Fruit fly (Drosophila melanogaster) whole organism, embryonic: ENCODE data around the gene Pop5.
A peak's percentile ranks its signal among the peaks of the same experiment; 100 is the strongest.

Source experiments
- Atf6 ChIP-seq: fragments of 200-800 bp; sonication (Bioruptor generic); IDR thresholded peaks from 2 replicates; pipeline ENCODE4 v1.3.6; 2022; ENCODE audit warnings: missing biosample characterization, missing genetic modification characterization
- Blimp-1 ChIP-seq: fragments of 200-800 bp; sonication (Bioruptor generic); optimal IDR thresholded peaks from 3 replicates; lab custom pipeline; 2018; ENCODE audit warnings: missing biosample characterization, missing genetic modification characterization, mild to moderate bottlenecking, moderate library complexity, missing genetic modification reagents
- CG10147 ChIP-seq: fragments of 200-800 bp; sonication (Bioruptor generic); optimal IDR thresholded peaks from 2 replicates; lab custom pipeline; 2019; ENCODE audit warnings: missing biosample characterization, mild to moderate bottlenecking, missing genetic modification characterization, moderate library complexity
- CG11085 ChIP-seq: fragments of 200-800 bp; sonication (Bioruptor generic); IDR thresholded peaks from 2 replicates; pipeline ENCODE4 v1.3.6; 2022; ENCODE audit warnings: missing biosample characterization, missing genetic modification characterization
- CG12236 ChIP-seq: fragments of 200-800 bp; sonication (Bioruptor generic); optimal IDR thresholded peaks from 2 replicates; lab custom pipeline; 2016; ENCODE audit warnings: missing biosample characterization, missing genetic modification characterization
- CG1233 ChIP-seq: fragments of 200-800 bp; sonication (Bioruptor generic); optimal IDR thresholded peaks from 4 replicates; lab custom pipeline; 2018; ENCODE audit warnings: missing biosample characterization, mild to moderate bottlenecking, missing genetic modification characterization
- CG12391 ChIP-seq: fragments of 200-800 bp; sonication (Bioruptor generic); optimal IDR thresholded peaks from 3 replicates; lab custom pipeline; 2018; ENCODE audit warnings: missing biosample characterization, mild to moderate bottlenecking, missing genetic modification characterization, moderate library complexity
- CG13624 ChIP-seq: fragments of 200-800 bp; sonication (Bioruptor generic); optimal IDR thresholded peaks from 2 replicates; lab custom pipeline; 2016; ENCODE audit warnings: missing biosample characterization, missing genetic modification characterization
- CG14014 ChIP-seq: fragments of 200-800 bp; sonication (Bioruptor generic); IDR thresholded peaks from 2 replicates; pipeline ENCODE4 v1.3.6; 2022; ENCODE audit warnings: missing biosample characterization, missing genetic modification characterization
- CG15696 ChIP-seq: fragments of 200-800 bp; sonication (Bioruptor generic); optimal IDR thresholded peaks from 2 replicates; lab custom pipeline; 2019; ENCODE audit warnings: missing biosample characterization, mild to moderate bottlenecking, missing genetic modification characterization, moderate library complexity
- CG1602 ChIP-seq: fragments of 200-800 bp; sonication (Bioruptor generic); optimal IDR thresholded peaks from 3 replicates; lab custom pipeline; 2016; ENCODE audit warnings: missing biosample characterization, missing genetic modification characterization
- CG1603 ChIP-seq: fragments of 200-800 bp; sonication (Bioruptor generic); optimal IDR thresholded peaks from 2 replicates; lab custom pipeline; 2019; ENCODE audit warnings: missing biosample characterization, mild to moderate bottlenecking, missing genetic modification characterization, moderate library complexity
- CG1647 ChIP-seq: fragments of 200-800 bp; sonication (Bioruptor generic); optimal IDR thresholded peaks from 3 replicates; lab custom pipeline; 2016; ENCODE audit warnings: missing biosample characterization, missing genetic modification characterization
- CG17359 ChIP-seq: fragments of 200-800 bp; sonication (Bioruptor generic); optimal IDR thresholded peaks from 3 replicates; lab custom pipeline; 2018; ENCODE audit warnings: missing biosample characterization, mild to moderate bottlenecking, missing genetic modification characterization, moderate library complexity
- CG18262 ChIP-seq: fragments of 200-800 bp; optimal IDR thresholded peaks from 3 replicates; lab custom pipeline; 2019; ENCODE audit warnings: missing biosample characterization, mild to moderate bottlenecking, missing genetic modification characterization, moderate library complexity
- CG1832 ChIP-seq: fragments of 200-800 bp; sonication (Bioruptor generic); optimal IDR thresholded peaks from 2 replicates; lab custom pipeline; 2017; ENCODE audit warnings: missing biosample characterization, mild to moderate bottlenecking, missing genetic modification characterization, inconsistent platforms
- CG4820 ChIP-seq: fragments of 200-800 bp; sonication (Bioruptor generic); optimal IDR thresholded peaks from 3 replicates; lab custom pipeline; 2016; ENCODE audit warnings: missing biosample characterization, missing genetic modification characterization
- CG5180 ChIP-seq: fragments of 200-800 bp; sonication (Bioruptor generic); optimal IDR thresholded peaks from 3 replicates; lab custom pipeline; 2017; ENCODE audit warnings: missing biosample characterization, missing genetic modification characterization, mild to moderate bottlenecking, moderate library complexity, missing genetic modification reagents
- CG6813 ChIP-seq: fragments of 200-800 bp; sonication (Bioruptor generic); optimal IDR thresholded peaks from 2 replicates; lab custom pipeline; 2017; ENCODE audit warnings: missing biosample characterization, missing genetic modification characterization, mild to moderate bottlenecking, moderate library complexity, missing genetic modification reagents
- CG8281 ChIP-seq: fragments of 200-800 bp; sonication (Bioruptor generic); optimal IDR thresholded peaks from 2 replicates; lab custom pipeline; 2018; ENCODE audit warnings: missing biosample characterization, mild to moderate bottlenecking, missing genetic modification characterization, moderate library complexity
- CG8924 ChIP-seq: fragments of 200-800 bp; optimal IDR thresholded peaks from 3 replicates; lab custom pipeline; 2019; ENCODE audit warnings: missing biosample characterization, mild to moderate bottlenecking, missing genetic modification characterization, moderate library complexity
- Fer3 ChIP-seq: fragments of 200-800 bp; sonication (Bioruptor generic); optimal IDR thresholded peaks from 2 replicates; lab custom pipeline; 2018; ENCODE audit warnings: missing biosample characterization, mild to moderate bottlenecking, missing genetic modification characterization, moderate library complexity
- HLH54F ChIP-seq: fragments of 200-800 bp; sonication (Bioruptor generic); optimal IDR thresholded peaks from 3 replicates; lab custom pipeline; 2016; ENCODE audit warnings: missing biosample characterization, missing genetic modification characterization
- Hr3 ChIP-seq: fragments of 200-800 bp; sonication (Bioruptor generic); optimal IDR thresholded peaks from 3 replicates; lab custom pipeline; 2016; ENCODE audit warnings: missing biosample characterization, missing genetic modification characterization
- Hsf ChIP-seq: fragments of 200-800 bp; sonication (Bioruptor generic); optimal IDR thresholded peaks from 3 replicates; lab custom pipeline; 2016; ENCODE audit warnings: missing biosample characterization, missing genetic modification characterization
- MBD-R2 ChIP-seq: fragments of 200-800 bp; sonication (Bioruptor generic); IDR thresholded peaks from 2 replicates; pipeline ENCODE4 v1.3.6; 2022; ENCODE audit warnings: missing biosample characterization, missing genetic modification characterization
- MTF-1 ChIP-seq: fragments of 200-800 bp; sonication (Bioruptor generic); optimal IDR thresholded peaks from 2 replicates; lab custom pipeline; 2018; ENCODE audit warnings: missing biosample characterization, mild to moderate bottlenecking, missing genetic modification characterization, borderline replicate concordance
- Max ChIP-seq: fragments of 200-800 bp; sonication (Bioruptor generic); optimal IDR thresholded peaks from 2 replicates; lab custom pipeline; 2016; ENCODE audit warnings: missing biosample characterization, mild to moderate bottlenecking, missing genetic modification characterization
- Mrtf ChIP-seq: fragments of 200-800 bp; sonication (Bioruptor generic); IDR thresholded peaks from 3 replicates; pipeline ENCODE4 v1.3.6; 2022; ENCODE audit warnings: missing biosample characterization, missing genetic modification characterization
- NfI ChIP-seq: fragments of 200-800 bp; sonication (Bioruptor generic); optimal IDR thresholded peaks from 3 replicates; lab custom pipeline; 2018; ENCODE audit warnings: missing biosample characterization, mild to moderate bottlenecking, missing genetic modification characterization, moderate library complexity
- Rfx ChIP-seq: fragments of 200-800 bp; sonication (Bioruptor generic); IDR thresholded peaks from 2 replicates; pipeline ENCODE4 v1.3.6; 2022; ENCODE audit warnings: missing biosample characterization, missing genetic modification characterization
- Sin3A ChIP-seq: fragments of >200 bp; optimal IDR thresholded peaks from 2 replicates; lab custom pipeline; 2018
- Trl ChIP-seq, 3 experiments: fragments of >200 bp in 2 of 3; fragments of 200-800 bp in 1 of 3; sonication (Bioruptor generic) in 1 of 3; optimal IDR thresholded peaks; 2 replicates in 1 of 3; 3 replicates in 2 of 3; lab custom pipeline; 2016 to 2017; ENCODE audit warnings: missing biosample characterization in 1 of 3, missing genetic modification characterization in 1 of 3
- Xrp1 ChIP-seq: fragments of 200-800 bp; sonication (Bioruptor generic); IDR thresholded peaks from 2 replicates; pipeline ENCODE4 v1.3.6; 2022; ENCODE audit warnings: missing biosample characterization, missing genetic modification characterization
- ap ChIP-seq: fragments of 200-800 bp; sonication (Bioruptor generic); IDR thresholded peaks from 2 replicates; pipeline ENCODE4 v1.3.6; 2022; ENCODE audit warnings: missing biosample characterization, missing genetic modification characterization
- ato ChIP-seq: fragments of 200-800 bp; sonication (Bioruptor generic); IDR thresholded peaks from 2 replicates; pipeline ENCODE4 v1.3.6; 2022; ENCODE audit warnings: missing biosample characterization, missing genetic modification characterization; ENCODE audit not compliant: partially characterized antibody
- bcd ChIP-seq: fragments of 200-800 bp; sonication (Bioruptor generic); optimal IDR thresholded peaks from 2 replicates; lab custom pipeline; 2017; ENCODE audit warnings: missing biosample characterization, mild to moderate bottlenecking, missing genetic modification characterization
- chn ChIP-seq: fragments of 200-800 bp; sonication (Bioruptor generic); optimal IDR thresholded peaks from 2 replicates; lab custom pipeline; 2016; ENCODE audit warnings: missing biosample characterization, missing genetic modification characterization
- esg ChIP-seq: fragments of 200-800 bp; sonication (Bioruptor generic); conservative IDR thresholded peaks from 2 replicates; pipeline ENCODE4 v1.3.6; 2022; ENCODE audit warnings: missing biosample characterization, missing genetic modification characterization
- eyg ChIP-seq: fragments of 200-800 bp; sonication (Bioruptor generic); optimal IDR thresholded peaks from 3 replicates; lab custom pipeline; 2016; ENCODE audit warnings: missing biosample characterization, missing genetic modification characterization
- gce ChIP-seq: fragments of 200-800 bp; sonication (Bioruptor generic); IDR thresholded peaks from 3 replicates; pipeline ENCODE4 v1.3.6; 2022; ENCODE audit warnings: missing biosample characterization, missing genetic modification characterization
- gem ChIP-seq: fragments of 200-800 bp; sonication (Bioruptor generic); optimal IDR thresholded peaks from 2 replicates; lab custom pipeline; 2019; ENCODE audit warnings: missing biosample characterization, mild to moderate bottlenecking, missing genetic modification characterization, moderate library complexity
- nom ChIP-seq: fragments of 200-800 bp; sonication (Bioruptor generic); optimal IDR thresholded peaks from 2 replicates; lab custom pipeline; 2017; ENCODE audit warnings: missing biosample characterization, missing genetic modification characterization, mild to moderate bottlenecking, moderate library complexity, missing genetic modification reagents
- oc ChIP-seq: fragments of 200-800 bp; sonication (Bioruptor generic); optimal IDR thresholded peaks from 2 replicates; lab custom pipeline; 2018; ENCODE audit warnings: missing biosample characterization, mild to moderate bottlenecking, missing genetic modification characterization, moderate library complexity
- pfk ChIP-seq: fragments of 200-800 bp; sonication (Bioruptor generic); optimal IDR thresholded peaks from 2 replicates; lab custom pipeline; 2018; ENCODE audit warnings: missing biosample characterization, mild to moderate bottlenecking, missing genetic modification characterization, moderate library complexity
- sens-2 ChIP-seq: fragments of 200-800 bp; sonication (Bioruptor generic); IDR thresholded peaks from 2 replicates; pipeline ENCODE4 v1.3.6; 2022; ENCODE audit warnings: missing biosample characterization, missing genetic modification characterization
- sim ChIP-seq: fragments of 200-800 bp; sonication (Bioruptor generic); IDR thresholded peaks from 2 replicates; pipeline ENCODE4 v1.3.6; 2022; ENCODE audit warnings: missing biosample characterization, missing genetic modification characterization
- slp2 ChIP-seq: fragments of 200-800 bp; sonication (Bioruptor generic); optimal IDR thresholded peaks from 2 replicates; lab custom pipeline; 2016; ENCODE audit warnings: missing biosample characterization, missing genetic modification characterization
- stc ChIP-seq: fragments of 200-800 bp; sonication (Bioruptor generic); IDR thresholded peaks from 2 replicates; pipeline ENCODE4 v1.3.6; 2022; ENCODE audit warnings: missing biosample characterization, missing genetic modification characterization
- tap ChIP-seq: fragments of 200-800 bp; optimal IDR thresholded peaks from 3 replicates; lab custom pipeline; 2019; ENCODE audit warnings: missing biosample characterization, mild to moderate bottlenecking, missing genetic modification characterization, moderate library complexity
- zfh1 ChIP-seq: fragments of 200-800 bp; sonication (Bioruptor generic); IDR thresholded peaks from 3 replicates; pipeline ENCODE4 v1.3.6; 2022; ENCODE audit warnings: missing biosample characterization, missing genetic modification characterization

The Pop5 gene

DNA sequence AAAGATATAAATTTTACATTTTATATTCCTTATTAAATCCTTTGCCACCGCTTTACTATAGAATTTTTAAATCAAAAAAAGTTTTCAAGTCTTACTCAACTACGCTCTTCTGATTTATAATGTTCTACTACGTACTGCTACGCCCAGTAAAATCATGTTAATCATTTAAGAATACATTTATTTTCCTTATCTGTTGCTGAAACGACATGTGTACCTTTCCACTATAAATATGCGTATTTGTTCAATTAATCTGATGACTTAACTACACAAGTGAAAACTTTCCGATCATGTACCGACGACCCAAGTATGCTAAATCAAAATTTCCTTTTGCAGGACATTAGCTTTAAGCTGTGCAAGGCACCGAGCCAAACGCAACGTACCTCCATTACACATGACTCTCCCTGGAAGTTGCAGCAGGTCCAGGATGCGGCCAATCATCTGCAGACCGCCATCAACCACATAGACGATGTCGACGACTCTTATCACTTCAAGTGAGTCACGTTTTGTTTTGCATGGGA lies 7.6 kb upstream of the Pop5 start (continued):
- no peak for TF ChIP-seq nom (GFP tag; lab: Kevin White, UChicago)
- TF ChIP-seq Fer3 (tag; lab: Kevin White, UChicago), result no peak
- TF ChIP-seq sens-2 (GFP tag; lab: Robert Waterston, UW), result no peak
- no peak for TF ChIP-seq HLH54F (GFP tag; lab: Kevin White, UChicago)
- TF ChIP-seq Mrtf, result no peak
- peak; percentile 45 for TF ChIP-seq Xrp1 (GFP tag; lab: Robert Waterston, UW)
- TF ChIP-seq CG1603 (tag; lab: Kevin White, UChicago), result no peak
- TF ChIP-seq Blimp-1 (GFP tag; lab: Kevin White, UChicago), result peak; percentile 12
- no peak for TF ChIP-seq CG11085 (GFP tag; lab: Robert Waterston, UW)
- no peak for TF ChIP-seq tap (tag; lab: Kevin White, UChicago)
- TF ChIP-seq NfI, result no peak
- TF ChIP-seq bcd, result no peak
- TF ChIP-seq CG8281 (tag; lab: Kevin White, UChicago), result no peak
- no peak for TF ChIP-seq CG1602 (GFP tag; lab: Kevin White, UChicago)
- TF ChIP-seq CG14014 (GFP tag; lab: Robert Waterston, UW), result no peak
- TF ChIP-seq CG18262 (tag; lab: Kevin White, UChicago), result no peak
- no peak for TF ChIP-seq Sin3A (lab: Kevin White, UChicago)
- TF ChIP-seq CG1233 (GFP tag; lab: Kevin White, UChicago), result peak; percentile 4
- no peak for TF ChIP-seq chn (GFP tag; lab: Kevin White, UChicago)
- TF ChIP-seq oc (tag; lab: Kevin White, UChicago), result no peak
- no peak for TF ChIP-seq CG1832 (GFP tag; lab: Kevin White, UChicago)
- no peak; the same call in 2 of the 3 replicates for TF ChIP-seq gce (GFP tag; lab: Robert Waterston, UW)
- TF ChIP-seq CG8924 (tag; lab: Kevin White, UChicago), result no peak
- TF ChIP-seq CG4820 (GFP tag; lab: Kevin White, UChicago), result no peak
- no peak for TF ChIP-seq ato
- TF ChIP-seq CG12391 (tag; lab: Kevin White, UChicago), result no peak
- no peak for TF ChIP-seq CG13624 (GFP tag; lab: Kevin White, UChicago)
- peak; percentile 5 for TF ChIP-seq Max (GFP tag; lab: Kevin White, UChicago)
- TF ChIP-seq zfh1 (GFP tag; lab: Robert Waterston, UW), result no peak
- peak; percentile 51 for TF ChIP-seq CG17359 (tag; lab: Kevin White, UChicago)
- TF ChIP-seq gem (tag; lab: Kevin White, UChicago), result peak; percentile 12
- TF ChIP-seq MTF-1 (GFP tag; lab: Kevin White, UChicago), result no peak
- no peak for TF ChIP-seq stc
- no peak for TF ChIP-seq CG1647 (GFP tag; lab: Kevin White, UChicago)
- no peak for TF ChIP-seq Trl (optimal IDR thresholded peaks at IDR 0.05; lab: Kevin White, UChicago)
- TF ChIP-seq Trl (GFP tag; optimal IDR thresholded peaks at IDR 0.05; lab: Kevin White, UChicago), result no peak
- 0 out of 2 replicates have a peak, but pooled peaks have one; percentile 7 for TF ChIP-seq sim (GFP tag; lab: Robert Waterston, UW)
- TF ChIP-seq CG5180 (GFP tag; lab: Kevin White, UChicago), result no peak
- no peak for TF ChIP-seq CG12236 (GFP tag; lab: Kevin White, UChicago)
- no peak for TF ChIP-seq eyg (GFP tag; lab: Kevin White, UChicago)
- TF ChIP-seq Atf6 (GFP tag; lab: Robert Waterston, UW), result no peak
- TF ChIP-seq CG15696, result peak; percentile 12
- TF ChIP-seq CG10147 (GFP tag; lab: Kevin White, UChicago), result no peak
- no peak for TF ChIP-seq esg (GFP tag; lab: Robert Waterston, UW)
- no peak for TF ChIP-seq MBD-R2 (GFP tag; lab: Robert Waterston, UW)
- TF ChIP-seq CG6813 (GFP tag; lab: Kevin White, UChicago), result peak; percentile 20
- TF ChIP-seq slp2 (GFP tag; lab: Kevin White, UChicago), result no peak
- no peak for TF ChIP-seq Hsf (GFP tag; lab: Kevin White, UChicago)
- no peak for TF ChIP-seq Hr3 (GFP tag; lab: Kevin White, UChicago)
- TF ChIP-seq Rfx (GFP tag; lab: Robert Waterston, UW), result no peak
- no peak for TF ChIP-seq ap
- TF ChIP-seq pfk, result no peak
